Worm (Caenorhabditis elegans): ENCODE data around the gene rsp-3.

DNA sequence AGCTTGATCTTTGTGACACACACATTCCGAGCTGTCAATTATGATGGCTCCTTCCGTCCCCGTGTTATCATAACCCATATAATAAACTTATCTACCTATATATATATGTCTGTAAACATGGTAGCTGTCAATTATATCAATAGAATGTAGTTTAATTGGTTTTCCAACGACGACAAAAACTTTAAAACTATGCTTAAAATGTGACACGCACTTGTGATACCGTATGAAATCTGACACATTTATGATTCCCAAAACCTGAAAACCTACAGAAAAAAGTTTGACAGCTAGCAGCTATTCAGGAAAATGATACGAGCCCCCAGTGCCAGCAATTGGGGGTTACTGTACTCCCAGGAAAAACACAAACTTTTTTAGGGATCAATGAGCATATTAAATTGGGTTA, 29.1 kb downstream of the rsp-3 start:
- no peak for TF ChIP-seq flt-1 (GFP tag; IDR thresholded peaks at IDR 0.05)
- no peak for TF ChIP-seq cog-1 (tag; optimal IDR thresholded peaks at IDR 0.05)
- no peak for TF ChIP-seq ref-1 (GFP tag; conservative IDR thresholded peaks at IDR 0.05)
- TF ChIP-seq klf-2 (GFP tag; conservative IDR thresholded peaks at IDR 0.05): no peak
- TF ChIP-seq tab-1 (GFP tag; IDR thresholded peaks at IDR 0.05): no peak
- TF ChIP-seq med-1 (GFP tag; optimal IDR thresholded peaks at IDR 0.05; ENCODE audit: insufficient read depth): no peak
- no peak for TF ChIP-seq T22C8.4 (GFP tag; IDR thresholded peaks at IDR 0.05)
- TF ChIP-seq ztf-23 (GFP tag; IDR thresholded peaks at IDR 0.05): no peak
